Worm (Caenorhabditis elegans): ENCODE results near the gene mdt-10.

DNA sequence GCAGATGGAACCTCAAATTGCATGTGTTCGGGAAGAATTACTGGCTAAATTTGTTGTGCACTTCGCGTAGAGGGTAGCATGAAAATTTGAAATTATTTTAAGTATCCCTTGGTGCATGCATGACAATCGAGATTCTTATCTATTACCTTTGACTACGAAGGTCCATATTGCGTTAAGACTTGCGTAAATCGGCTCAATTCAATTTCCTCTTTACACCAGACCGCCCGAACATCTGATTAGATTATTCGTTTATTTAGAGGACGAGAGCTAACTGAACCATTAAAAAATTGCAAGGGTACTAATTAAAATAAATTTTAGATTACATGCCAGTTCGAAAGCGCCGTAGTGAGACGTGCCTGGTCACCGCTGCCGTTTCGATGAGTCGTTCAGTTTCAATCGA is 37.3 kb downstream of the mdt-10 start:
- no peak for TF ChIP-seq aly-1 (tag; optimal IDR thresholded peaks at IDR 0.05)
- TF ChIP-seq flt-1 (GFP tag; IDR thresholded peaks at IDR 0.05), result no peak
- no peak for TF ChIP-seq ama-1 (optimal IDR thresholded peaks at IDR 0.05)
- no peak for TF ChIP-seq ceh-13 (GFP tag; optimal IDR thresholded peaks at IDR 0.05)
- TF ChIP-seq sea-1 (GFP tag; conservative IDR thresholded peaks at IDR 0.05), result no peak
- no peak for TF ChIP-seq hnd-1 (tag; optimal IDR thresholded peaks at IDR 0.05)
- no peak for TF ChIP-seq ets-7 (tag; optimal IDR thresholded peaks at IDR 0.05)
- TF ChIP-seq tra-4 (tag; optimal IDR thresholded peaks at IDR 0.05), result no peak
- no peak for TF ChIP-seq hmbx-1 (tag; optimal IDR thresholded peaks at IDR 0.05)
- no peak for TF ChIP-seq pes-1 (GFP tag; IDR thresholded peaks at IDR 0.05)
- no peak for TF ChIP-seq tbx-11 (GFP tag; IDR thresholded peaks at IDR 0.05)
- TF ChIP-seq F13C5.2 (tag; optimal IDR thresholded peaks at IDR 0.05), result no peak
- no peak for TF ChIP-seq B0310.2 (tag; optimal IDR thresholded peaks at IDR 0.05)
